Fruit fly (Drosophila melanogaster) whole organism: Measurements from ENCODE around the gene Nthl1.

Source experiments
- CG8478 ChIP-seq: fragments of >200 bp; optimal IDR thresholded peaks from 2 replicates; lab custom pipeline; 2018; ENCODE audit warnings: inconsistent platforms
- Dll ChIP-seq: fragments of >200 bp; optimal IDR thresholded peaks from 2 replicates; lab custom pipeline; 2017
- pan ChIP-seq: fragments of >200 bp; optimal IDR thresholded peaks from 2 replicates; lab custom pipeline; 2017
- psq ChIP-seq: fragments of >200 bp; optimal IDR thresholded peaks from 2 replicates; lab custom pipeline; 2017
- usp ChIP-seq: fragments of >200 bp; optimal IDR thresholded peaks from 2 replicates; lab custom pipeline; 2017; ENCODE audit warnings: missing biosample characterization, missing genetic modification characterization, mixed read lengths

DNA sequence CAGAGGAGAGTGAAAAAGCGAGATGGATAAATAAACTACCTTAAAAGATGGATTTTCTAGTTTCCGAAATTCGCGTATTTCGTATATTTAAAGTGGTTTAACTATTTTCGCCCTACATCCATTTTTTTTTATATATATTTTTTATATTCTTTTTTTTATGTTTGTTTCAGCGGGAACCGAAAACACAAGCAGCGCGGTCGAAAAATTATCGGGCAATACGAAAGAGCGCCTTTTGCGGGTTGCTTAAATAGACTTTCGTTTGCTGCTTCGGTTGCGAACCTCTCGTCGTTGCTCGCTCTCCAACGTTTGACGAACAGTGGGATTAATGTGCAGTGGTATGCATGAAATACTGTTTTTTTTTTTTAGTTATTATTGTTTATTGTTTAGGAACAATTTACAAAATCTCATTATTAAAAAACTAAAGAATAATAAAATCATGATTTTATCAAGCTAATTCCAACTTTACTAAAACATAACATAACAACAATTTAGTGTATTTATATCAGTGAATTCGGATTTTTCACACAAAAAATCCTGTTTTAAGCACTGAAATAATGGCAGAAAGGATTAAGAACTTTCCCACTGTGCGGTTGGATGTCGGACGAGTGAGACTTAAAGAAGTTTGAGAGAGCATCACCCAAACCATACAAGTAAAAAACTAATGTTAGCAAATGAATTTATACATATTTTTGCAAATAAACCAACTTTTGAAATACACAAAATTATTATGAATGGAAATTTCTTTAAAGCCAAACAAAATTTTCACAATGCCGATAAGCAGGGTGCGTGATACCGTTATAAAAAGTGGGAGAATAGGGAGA, 10.2 kb downstream of the Nthl1 start:
- TF ChIP-seq psq (no peak), pan (lab: Kevin White, UChicago) (no peak), Dll (no peak), CG8478 (no peak), usp (no peak)
